Fruit fly (Drosophila melanogaster) whole organism, pupa: ENCODE data around the gene scyl.

ENCODE experiments used
- CG13204 ChIP-seq: fragments of 200-800 bp; sonication (Bioruptor generic); optimal IDR thresholded peaks from 2 replicates; lab custom pipeline; 2018; ENCODE audit warnings: missing biosample characterization, mild to moderate bottlenecking, missing genetic modification characterization, moderate library complexity
- CG15710 ChIP-seq: fragments of 200-800 bp; sonication (Bioruptor generic); optimal IDR thresholded peaks from 2 replicates; lab custom pipeline; 2018; ENCODE audit warnings: missing biosample characterization, mild to moderate bottlenecking, missing genetic modification characterization, moderate library complexity
- CG17806 ChIP-seq: fragments of 200-800 bp; sonication (Bioruptor generic); optimal IDR thresholded peaks from 2 replicates; lab custom pipeline; 2018; ENCODE audit warnings: missing biosample characterization, mild to moderate bottlenecking, missing genetic modification characterization, moderate library complexity
- CG32121 ChIP-seq: fragments of 200-800 bp; sonication (Bioruptor generic); IDR thresholded peaks from 2 replicates; pipeline ENCODE4 v1.3.6; 2022; ENCODE audit warnings: missing biosample characterization, missing genetic modification characterization
- CG34367 ChIP-seq: fragments of 200-800 bp; sonication (Bioruptor generic); optimal IDR thresholded peaks from 2 replicates; lab custom pipeline; 2018; ENCODE audit warnings: missing biosample characterization, mild to moderate bottlenecking, missing genetic modification characterization
- CG8301 ChIP-seq: fragments of 200-800 bp; sonication (Bioruptor generic); optimal IDR thresholded peaks from 2 replicates; lab custom pipeline; 2018; ENCODE audit warnings: missing biosample characterization, mild to moderate bottlenecking, missing genetic modification characterization
- CG9948 ChIP-seq: fragments of 200-800 bp; sonication (Bioruptor generic); optimal IDR thresholded peaks from 2 replicates; lab custom pipeline; 2018; ENCODE audit warnings: missing biosample characterization, mild to moderate bottlenecking, missing genetic modification characterization, moderate library complexity
- D1 ChIP-seq: fragments of 200-800 bp; sonication (Bioruptor generic); optimal IDR thresholded peaks from 2 replicates; lab custom pipeline; 2018; ENCODE audit warnings: missing biosample characterization, mild to moderate bottlenecking, missing genetic modification characterization, moderate library complexity
- EcR ChIP-seq: fragments of 200-800 bp; sonication (Bioruptor generic); optimal IDR thresholded peaks from 3 replicates; lab custom pipeline; 2019; ENCODE audit warnings: missing biosample characterization, missing genetic modification characterization, mild to moderate bottlenecking, moderate library complexity, missing genetic modification reagents
- Pif1B ChIP-seq: fragments of 200-800 bp; sonication (Bioruptor generic); optimal IDR thresholded peaks from 3 replicates; lab custom pipeline; 2016; ENCODE audit warnings: missing biosample characterization, missing genetic modification characterization
- Snoo ChIP-seq: fragments of 200-800 bp; sonication (Bioruptor generic); optimal IDR thresholded peaks from 3 replicates; lab custom pipeline; 2017; ENCODE audit warnings: missing biosample characterization, mild to moderate bottlenecking, missing genetic modification characterization, inconsistent platforms
- fd96Ca ChIP-seq: fragments of 200-800 bp; sonication (Bioruptor generic); IDR thresholded peaks from 3 replicates; pipeline ENCODE4 v1.3.6; 2022; ENCODE audit warnings: missing biosample characterization, missing genetic modification characterization
- rn ChIP-seq: fragments of 200-800 bp; sonication (Bioruptor generic); IDR thresholded peaks from 2 replicates; pipeline ENCODE4 v1.3.6; 2022; ENCODE audit warnings: missing biosample characterization, missing genetic modification characterization

DNA sequence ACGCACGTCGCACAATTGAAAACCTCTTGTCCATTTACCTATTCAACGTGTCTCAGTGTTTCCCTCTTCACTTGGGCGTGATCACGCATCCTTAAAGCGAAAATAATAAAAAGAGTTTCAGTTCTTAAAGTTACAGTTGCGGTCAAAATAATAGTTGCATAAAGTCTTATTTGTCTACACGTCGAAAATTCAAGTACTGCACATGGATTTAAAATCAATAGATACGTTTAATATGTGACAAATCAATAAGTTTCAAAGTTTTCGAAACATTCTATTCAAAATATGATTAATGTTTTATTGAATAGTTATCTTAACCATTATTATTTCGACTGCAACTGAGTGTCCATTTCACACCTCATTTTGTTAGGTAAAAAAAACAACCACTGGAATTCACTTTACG is 35.9 kb upstream of the scyl start:
- no peak for TF ChIP-seq CG32121 (GFP tag; lab: Robert Waterston, UW)
- TF ChIP-seq Snoo, result no peak
- TF ChIP-seq CG34367 (tag; lab: Kevin White, UChicago), result no peak
- no peak for TF ChIP-seq D1 (tag; lab: Kevin White, UChicago)
- TF ChIP-seq rn, result no peak
- no peak for TF ChIP-seq CG9948 (tag; lab: Kevin White, UChicago)
- no peak for TF ChIP-seq CG8301 (tag; lab: Kevin White, UChicago)
- no peak for TF ChIP-seq CG13204 (GFP tag; lab: Kevin White, UChicago)
- no peak for TF ChIP-seq CG15710 (tag; lab: Kevin White, UChicago)
- TF ChIP-seq Pif1B (GFP tag; lab: Kevin White, UChicago), result no peak
- TF ChIP-seq EcR (GFP tag; lab: Kevin White, UChicago), result no peak
- no peak for TF ChIP-seq fd96Ca (GFP tag; lab: Robert Waterston, UW)
- TF ChIP-seq CG17806 (tag; lab: Kevin White, UChicago), result no peak
